Fruit fly (Drosophila melanogaster): Measurements from ENCODE around the gene CG42747.

Gene CG42747

DNA sequence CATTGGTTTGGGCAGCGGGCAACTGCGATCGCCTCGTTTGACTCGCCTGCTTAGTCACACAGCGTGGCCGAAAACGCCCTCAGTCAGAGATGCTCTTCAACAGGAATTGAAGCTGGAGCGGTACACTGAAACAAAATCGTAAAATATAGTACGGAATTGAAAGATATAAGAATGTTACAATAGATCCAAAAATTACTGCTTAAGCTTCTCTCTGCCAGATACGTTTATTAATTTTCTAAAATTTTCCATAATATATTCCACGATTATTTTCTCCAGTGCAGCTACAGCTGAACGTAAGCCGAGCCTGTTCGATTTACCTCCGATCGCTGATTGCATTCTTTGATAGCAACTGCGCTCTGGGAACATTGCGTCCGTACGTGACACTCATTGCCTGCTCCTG lies 41.2 kb upstream of the CG42747 start:
- TF ChIP-seq Drgx (GFP tag; IDR thresholded peaks at IDR 0.05), result peak; percentile 35; the same call in 1 of the 2 replicates
- peak; percentile 33 for TF ChIP-seq CG10979 (tag; optimal IDR thresholded peaks at IDR 0.05)
- no peak for TF ChIP-seq hbn (GFP tag; IDR thresholded peaks at IDR 0.05; ENCODE audit: partially characterized antibody)
- TF ChIP-seq nom (GFP tag; optimal IDR thresholded peaks at IDR 0.05), result peak; percentile 61
- TF ChIP-seq zen (tag; optimal IDR thresholded peaks at IDR 0.05), result peak; percentile 54
- peak; percentile 37; the same call in 1 of the 3 replicates for TF ChIP-seq zfh1 (GFP tag; IDR thresholded peaks at IDR 0.05)
- TF ChIP-seq ken (GFP tag; IDR thresholded peaks at IDR 0.05), result peak; percentile 19; the same call in 1 of the 3 replicates
- peak; percentile 22; the same call in 1 of the 2 replicates for TF ChIP-seq Xrp1 (GFP tag; IDR thresholded peaks at IDR 0.05)
- peak; percentile 2 for TF ChIP-seq dmrt11E (tag; optimal IDR thresholded peaks at IDR 0.05)
- TF ChIP-seq gem (tag; optimal IDR thresholded peaks at IDR 0.05), result peak; percentile 3
- TF ChIP-seq lov (optimal IDR thresholded peaks at IDR 0.05), result no peak
- TF ChIP-seq lov (GFP tag; IDR thresholded peaks at IDR 0.05), result 0 out of 3 replicates have a peak, but pooled peaks have one; percentile 4
- TF ChIP-seq Eip74EF (GFP tag; optimal IDR thresholded peaks at IDR 0.05), result no peak
- TF ChIP-seq Dip3 (GFP tag; optimal IDR thresholded peaks at IDR 0.05), result no peak
- no peak for TF ChIP-seq prd (optimal IDR thresholded peaks at IDR 0.05)
- peak; percentile 35; the same call in 1 of the 3 replicates for TF ChIP-seq prd (GFP tag; IDR thresholded peaks at IDR 0.05)
- no peak for TF ChIP-seq usp (GFP tag; optimal IDR thresholded peaks at IDR 0.05)
- peak; percentile 39 for TF ChIP-seq CG15696 (tag; optimal IDR thresholded peaks at IDR 0.05)

DNA sequence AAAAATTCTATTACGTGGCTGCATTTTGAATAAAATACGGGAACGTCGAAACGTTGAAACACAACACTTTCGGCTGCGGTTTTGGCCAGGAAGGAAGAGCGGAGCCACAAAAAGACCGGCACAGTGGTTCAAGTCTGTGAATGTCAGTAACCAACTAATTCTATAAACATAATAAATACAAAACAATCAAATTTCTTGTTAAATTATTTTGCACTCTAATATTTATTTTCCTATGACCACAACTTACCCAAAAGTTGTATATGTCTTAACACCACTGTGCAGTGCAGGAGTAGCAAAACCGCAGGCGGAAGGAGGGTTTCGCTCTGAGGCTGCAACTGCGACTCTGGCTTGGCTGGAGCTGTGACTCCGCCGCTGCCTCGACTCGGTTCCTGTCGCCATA lies 36.8 kb upstream of the CG42747 start:
- TF ChIP-seq bab2 (GFP tag; optimal IDR thresholded peaks at IDR 0.05) (no peak), CG4282 (GFP tag; optimal IDR thresholded peaks at IDR 0.05) (no peak), Med (GFP tag) (peak; percentile 42), gce (GFP tag; IDR thresholded peaks at IDR 0.05) (no peak), CG7786 (GFP tag; optimal IDR thresholded peaks at IDR 0.05) (no peak), cas (GFP tag; IDR thresholded peaks at IDR 0.05) (no peak), lbe (GFP tag; optimal IDR thresholded peaks at IDR 0.05) (peak; percentile 50), pfk (GFP tag; optimal IDR thresholded peaks at IDR 0.05) (no peak), CG18764 (GFP tag; optimal IDR thresholded peaks at IDR 0.05) (no peak), CG18599 (GFP tag; optimal IDR thresholded peaks at IDR 0.05) (no peak), Eip74EF (GFP tag; optimal IDR thresholded peaks at IDR 0.05) (no peak), nom (GFP tag; optimal IDR thresholded peaks at IDR 0.05) (peak; percentile 19), corto (GFP tag; optimal IDR thresholded peaks at IDR 0.05) (peak; percentile 45), Drgx (GFP tag; IDR thresholded peaks at IDR 0.05) (peak; percentile 67), bsh (GFP tag; optimal IDR thresholded peaks at IDR 0.05) (peak in 1 of 2 experiments; percentile 24), CG1603 (tag; optimal IDR thresholded peaks at IDR 0.05) (peak; percentile 17), pita (GFP tag; optimal IDR thresholded peaks at IDR 0.05) (no peak), Nf-YA (GFP tag; IDR thresholded peaks at IDR 0.05) (no peak), prd (optimal IDR thresholded peaks at IDR 0.05) (no peak), prd (GFP tag; IDR thresholded peaks at IDR 0.05) (no peak), gcm (GFP tag; optimal IDR thresholded peaks at IDR 0.05) (no peak), zfh1 (GFP tag; IDR thresholded peaks at IDR 0.05) (0 out of 3 replicates have a peak, but pooled peaks have one; percentile 34)

DNA sequence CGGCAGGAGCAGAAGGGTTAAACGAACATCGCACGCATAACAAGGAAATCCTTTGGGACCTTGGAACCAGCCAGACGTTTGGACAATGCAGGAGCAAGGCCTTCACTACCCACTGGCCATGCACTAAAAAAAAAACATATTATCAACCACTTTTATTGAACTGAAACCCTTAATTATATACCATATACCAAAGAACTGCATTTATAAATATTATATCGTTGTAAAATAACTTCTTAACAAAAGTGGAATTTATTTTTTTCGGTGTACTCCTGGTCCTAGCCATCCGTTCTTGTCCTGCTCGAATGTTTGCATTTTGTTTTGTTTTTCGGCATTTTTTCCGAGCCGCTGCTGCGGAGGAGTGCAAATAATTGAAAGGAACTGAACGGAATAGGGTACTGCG lies 36.2 kb upstream of the CG42747 start:
- TF ChIP-seq ara (GFP tag; IDR thresholded peaks at IDR 0.05), result 0 out of 2 replicates have a peak, but pooled peaks have one; percentile 47
- TF ChIP-seq prd (optimal IDR thresholded peaks at IDR 0.05), result no peak
- TF ChIP-seq prd (GFP tag; IDR thresholded peaks at IDR 0.05), result peak; percentile 43; the same call in 2 of the 3 replicates
- TF ChIP-seq CG31365 (tag; optimal IDR thresholded peaks at IDR 0.05), result no peak
- 0 out of 3 replicates have a peak, but pooled peaks have one; percentile 33 for TF ChIP-seq zfh1 (GFP tag; IDR thresholded peaks at IDR 0.05)
- TF ChIP-seq slbo (GFP tag; IDR thresholded peaks at IDR 0.05), result 0 out of 2 replicates have a peak, but pooled peaks have one; percentile 5
- no peak for TF ChIP-seq CG12104 (GFP tag; optimal IDR thresholded peaks at IDR 0.05)
- peak; percentile 19; the same call in 1 of the 2 replicates for TF ChIP-seq CG4404 (GFP tag; IDR thresholded peaks at IDR 0.05)
- TF ChIP-seq Xrp1 (GFP tag; IDR thresholded peaks at IDR 0.05), result 0 out of 2 replicates have a peak, but pooled peaks have one; percentile 25
- peak; percentile 20 for TF ChIP-seq gem (tag; optimal IDR thresholded peaks at IDR 0.05)
- TF ChIP-seq so (GFP tag; IDR thresholded peaks at IDR 0.05), result 0 out of 3 replicates have a peak, but pooled peaks have one; percentile 18
- TF ChIP-seq HLH54F (GFP tag; optimal IDR thresholded peaks at IDR 0.05), result no peak
- no peak for TF ChIP-seq B-H2 (GFP tag; optimal IDR thresholded peaks at IDR 0.05)
- 0 out of 2 replicates have a peak, but pooled peaks have one; percentile 27 for TF ChIP-seq Awh (GFP tag; IDR thresholded peaks at IDR 0.05)
